Worm (Caenorhabditis elegans): ENCODE measurements around the gene nspd-4.
A peak's percentile ranks its signal among the peaks of the same experiment; 100 is the strongest.

Gene nspd-4

DNA sequence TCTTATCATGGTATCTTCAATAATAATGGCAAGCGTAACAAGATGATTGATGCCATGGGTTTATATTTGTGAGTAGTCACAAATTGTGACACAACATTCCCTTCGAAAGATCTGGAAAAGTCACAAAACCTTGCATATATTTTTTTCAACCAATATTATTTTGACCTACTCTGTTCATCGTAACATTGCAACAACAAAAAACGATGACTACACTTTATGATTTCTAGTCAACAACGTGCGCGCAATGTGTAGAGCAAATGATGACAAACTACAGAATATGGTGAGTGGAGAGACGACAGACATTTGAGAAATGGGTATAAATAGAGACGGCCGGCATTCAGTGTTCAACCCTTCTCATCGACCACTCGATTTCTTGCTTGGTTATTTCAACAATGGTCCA, 39.3 kb downstream of the nspd-4 start, which contains the start of gene gst-7 (continued):
- TF ChIP-seq dpl-1 (GFP tag; optimal IDR thresholded peaks at IDR 0.05) = peak; percentile 48
- no peak for TF ChIP-seq K11D2.4 (GFP tag; IDR thresholded peaks at IDR 0.05)
- TF ChIP-seq aptf-3 (GFP tag; IDR thresholded peaks at IDR 0.05) = 0 out of 2 replicates have a peak, but pooled peaks have one; percentile 60
- no peak for TF ChIP-seq rpc-1 (optimal IDR thresholded peaks at IDR 0.05)
- TF ChIP-seq rpc-1 (tag; optimal IDR thresholded peaks at IDR 0.05) = no peak
- no peak for TF ChIP-seq F39B2.1 (GFP tag; IDR thresholded peaks at IDR 0.05)
- TF ChIP-seq ama-1 (optimal IDR thresholded peaks at IDR 0.05) = no peak
- TF ChIP-seq ama-1 (GFP tag; optimal IDR thresholded peaks at IDR 0.05) = no peak
- TF ChIP-seq snpc-1.3 (tag; optimal IDR thresholded peaks at IDR 0.05; ENCODE audit: insufficient read depth) = no peak
- no peak for TF ChIP-seq lir-1 (GFP tag; conservative IDR thresholded peaks at IDR 0.05)
- TF ChIP-seq ceh-100 (GFP tag; IDR thresholded peaks at IDR 0.05) = no peak
- TF ChIP-seq F49E8.2 (tag; optimal IDR thresholded peaks at IDR 0.05; ENCODE audit: insufficient read depth) = no peak
- TF ChIP-seq die-1 (tag; optimal IDR thresholded peaks at IDR 0.05) = no peak
- no peak for TF ChIP-seq ztf-26 (tag; optimal IDR thresholded peaks at IDR 0.05)
- no peak for TF ChIP-seq gei-17 (GFP tag; optimal IDR thresholded peaks at IDR 0.05)
- peak; percentile 10 for TF ChIP-seq lsl-1 (GFP tag; optimal IDR thresholded peaks at IDR 0.05)
- TF ChIP-seq F23B12.7 (tag; optimal IDR thresholded peaks at IDR 0.05; ENCODE audit: insufficient read depth) = no peak
- no peak for TF ChIP-seq ztf-22 (GFP tag; optimal IDR thresholded peaks at IDR 0.05)
- no peak for TF ChIP-seq Y79H2A.3 (GFP tag; conservative IDR thresholded peaks at IDR 0.05)
- no peak for TF ChIP-seq repo-1 (tag; optimal IDR thresholded peaks at IDR 0.05)
- no peak for TF ChIP-seq snpc-3.4 (tag; optimal IDR thresholded peaks at IDR 0.05)
- no peak for TF ChIP-seq madf-3 (GFP tag; IDR thresholded peaks at IDR 0.05)
- TF ChIP-seq egl-18 (GFP tag; IDR thresholded peaks at IDR 0.05) = no peak
- TF ChIP-seq nhr-179 (tag; optimal IDR thresholded peaks at IDR 0.05) = no peak
- no peak for TF ChIP-seq egl-44 (GFP tag; IDR thresholded peaks at IDR 0.05)
- peak; percentile 58; the same call in 1 of the 2 replicates for TF ChIP-seq hmg-1.2 (GFP tag; IDR thresholded peaks at IDR 0.05)
- TF ChIP-seq akir-1 (GFP tag; optimal IDR thresholded peaks at IDR 0.05) = no peak
- TF ChIP-seq hsf-1 (GFP tag; IDR thresholded peaks at IDR 0.05) = peak; percentile 44; the same call in 1 of the 2 replicates
- no peak for TF ChIP-seq lsy-27 (tag; optimal IDR thresholded peaks at IDR 0.05; ENCODE audit: borderline replicate concordance, insufficient read depth)
- no peak for TF ChIP-seq C06A6.2 (GFP tag; conservative IDR thresholded peaks at IDR 0.05)
- TF ChIP-seq sdz-38 (tag; optimal IDR thresholded peaks at IDR 0.05) = no peak
- no peak for TF ChIP-seq ztf-18 (tag; optimal IDR thresholded peaks at IDR 0.05)
- TF ChIP-seq nhr-80 (tag; optimal IDR thresholded peaks at IDR 0.05) = peak; percentile 58
- no peak for TF ChIP-seq T07F8.4 (tag; optimal IDR thresholded peaks at IDR 0.05)
- no peak for TF ChIP-seq unc-62 (GFP tag; optimal IDR thresholded peaks at IDR 0.05)
- no peak for TF ChIP-seq B0035.1 (tag; optimal IDR thresholded peaks at IDR 0.05)
- no peak for TF ChIP-seq cebp-1 (GFP tag; IDR thresholded peaks at IDR 0.05)
- TF ChIP-seq cebp-1 (tag; optimal IDR thresholded peaks at IDR 0.05) = peak; percentile 1
- TF ChIP-seq rec-8 (tag; optimal IDR thresholded peaks at IDR 0.05) = no peak
- TF ChIP-seq him-1 (tag; optimal IDR thresholded peaks at IDR 0.05) = no peak
- TF ChIP-seq ceh-79 (tag; optimal IDR thresholded peaks at IDR 0.05) = no peak
- no peak for TF ChIP-seq ccch-3 (GFP tag; optimal IDR thresholded peaks at IDR 0.05)
- no peak for TF ChIP-seq K12H6.12 (tag; optimal IDR thresholded peaks at IDR 0.05)
- TF ChIP-seq aptf-2 (GFP tag; conservative IDR thresholded peaks at IDR 0.05) = no peak
- no peak for TF ChIP-seq egrh-3 (GFP tag; IDR thresholded peaks at IDR 0.05)
